Fruit fly (Drosophila melanogaster): ENCODE results near the gene Abcd1.

- TF ChIP-seq tai (GFP tag; optimal IDR thresholded peaks at IDR 0.05) = no peak
- no peak for TF ChIP-seq N (GFP tag; optimal IDR thresholded peaks at IDR 0.05)
- no peak for TF ChIP-seq rgr (GFP tag; optimal IDR thresholded peaks at IDR 0.05)
- TF ChIP-seq lola (GFP tag; optimal IDR thresholded peaks at IDR 0.05) = no peak
- no peak for TF ChIP-seq fru (GFP tag; optimal IDR thresholded peaks at IDR 0.05)
- TF ChIP-seq psq (GFP tag; optimal IDR thresholded peaks at IDR 0.05) = no peak
- TF ChIP-seq jim (GFP tag; optimal IDR thresholded peaks at IDR 0.05) = no peak
- no peak for TF ChIP-seq Dif (GFP tag; optimal IDR thresholded peaks at IDR 0.05; ENCODE audit: partially characterized antibody)
- TF ChIP-seq foxo (GFP tag; optimal IDR thresholded peaks at IDR 0.05) = no peak
- TF ChIP-seq Dfd (GFP tag; optimal IDR thresholded peaks at IDR 0.05) = no peak
- no peak for TF ChIP-seq Mio (GFP tag; optimal IDR thresholded peaks at IDR 0.05)
- no peak for TF ChIP-seq dl (GFP tag; optimal IDR thresholded peaks at IDR 0.05; ENCODE audit: insufficient read depth in 1 of 2, partially characterized antibody in 2 of 2)
- TF ChIP-seq GATAd (GFP tag; optimal IDR thresholded peaks at IDR 0.05) = no peak
- no peak for TF ChIP-seq HLH106 (tag; optimal IDR thresholded peaks at IDR 0.05)
These were observed 18.4 kb downstream of the Abcd1 start, which contains the start of gene CG33978 for dm6 chr4:175245-175644.

Data from whole organism, wandering third instar larva.